Worm (Caenorhabditis elegans): ENCODE measurements around the gene lro-1.

The lro-1 gene

DNA sequence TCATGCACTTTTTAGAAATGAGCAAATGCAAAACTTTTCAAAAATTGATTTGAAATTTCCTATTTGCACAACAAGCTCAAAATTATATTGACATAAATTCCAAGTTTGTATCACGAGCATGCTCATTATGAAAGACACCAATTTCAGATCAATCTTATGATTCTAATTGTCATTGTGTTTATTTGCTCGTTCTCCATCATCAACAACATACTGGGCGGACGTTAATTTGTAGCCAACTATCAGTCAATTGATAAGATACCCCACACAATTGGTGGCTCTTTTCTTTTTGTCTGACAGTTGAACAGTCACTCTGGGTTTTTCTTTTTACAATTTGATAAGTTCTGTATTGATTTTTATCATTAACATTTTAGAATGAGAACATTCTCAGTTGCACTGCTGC lies at the start of gene lro-1:
TSS of gene lro-1 (plus strand) at position 372 of the 400 bp plus-strand sequence.
- no peak for TF ChIP-seq unc-62 (GFP tag; optimal IDR thresholded peaks at IDR 0.05)

DNA sequence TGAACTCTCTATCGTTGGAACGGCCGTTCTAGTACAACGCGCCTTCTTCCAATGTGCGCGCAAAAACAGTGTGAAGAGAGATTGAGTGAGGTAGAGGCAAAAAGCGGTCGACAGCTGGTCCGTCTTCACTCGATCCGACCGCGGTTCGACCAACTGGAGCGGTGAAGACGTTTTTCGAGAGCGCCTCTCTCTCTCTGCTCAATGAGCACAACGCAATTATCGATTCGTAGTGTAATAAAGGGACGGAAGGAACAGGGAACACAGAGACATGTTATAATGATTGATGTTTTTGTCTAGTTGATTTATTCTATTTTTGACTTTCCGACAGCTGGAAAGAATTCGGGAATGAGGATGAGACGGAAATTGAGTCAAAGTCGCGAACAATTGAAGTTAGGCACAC lies 47.0 kb upstream of the lro-1 start:
- no peak for TF ChIP-seq unc-62 (GFP tag; optimal IDR thresholded peaks at IDR 0.05)

DNA sequence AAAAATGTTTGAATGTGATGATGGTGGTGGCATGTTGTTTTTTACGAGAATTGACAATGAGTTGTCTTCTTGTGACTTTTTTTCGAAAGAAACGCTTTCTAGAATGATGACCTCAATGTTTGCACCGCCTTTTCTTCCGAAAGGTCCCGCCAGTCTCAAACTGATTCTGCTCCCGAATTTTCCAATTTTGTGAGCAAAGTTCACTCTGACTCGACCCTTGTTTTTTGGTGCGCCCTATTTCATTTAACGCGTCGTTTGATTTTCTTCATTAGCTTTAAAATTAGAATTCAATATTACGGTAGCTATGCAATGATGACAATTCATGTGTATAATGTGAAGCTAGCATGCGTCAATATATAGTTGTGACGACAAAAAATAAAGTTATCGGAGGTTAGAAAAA lies 41.2 kb upstream of the lro-1 start, which contains the start of gene lite-1:
TSS of gene lite-1 (minus strand) at position 101 of the 400 bp plus-strand sequence.
- TF ChIP-seq unc-62 (GFP tag; optimal IDR thresholded peaks at IDR 0.05): no peak

DNA sequence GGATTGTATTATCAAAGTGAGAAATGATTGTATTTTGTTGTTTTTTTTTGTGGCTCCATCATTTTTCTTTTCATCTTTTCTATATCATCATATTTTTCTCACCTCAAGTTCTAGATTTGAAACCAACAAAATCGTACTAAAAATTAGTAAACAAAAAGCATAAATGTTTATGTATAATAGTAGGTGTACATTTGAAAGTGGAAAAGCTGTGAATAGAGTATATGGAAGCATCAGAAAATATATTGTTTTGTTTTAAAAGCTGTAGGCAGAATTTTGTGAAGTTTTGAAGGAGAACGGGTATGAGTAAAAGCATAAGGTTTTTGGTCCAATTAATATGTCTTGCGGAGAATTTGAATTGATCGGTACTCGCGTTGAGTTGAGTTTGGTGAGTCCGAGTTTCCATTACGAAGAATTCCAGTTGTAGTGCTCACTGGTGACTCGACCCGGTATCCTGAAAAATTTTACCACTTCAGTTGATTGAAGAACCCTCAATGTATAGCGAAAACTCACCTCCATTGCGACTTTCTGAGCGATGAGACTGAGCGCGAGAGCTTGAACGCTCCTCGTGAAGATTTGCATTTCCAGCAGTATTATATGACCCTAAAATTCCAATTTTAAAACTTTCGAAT lies 38.8 kb upstream of the lro-1 start, which contains the start of gene C14F11.4:
TSS of gene C14F11.4 (minus strand) at position 51 of the 629 bp plus-strand sequence.
- TF ChIP-seq unc-62 (GFP tag; optimal IDR thresholded peaks at IDR 0.05): no peak

DNA sequence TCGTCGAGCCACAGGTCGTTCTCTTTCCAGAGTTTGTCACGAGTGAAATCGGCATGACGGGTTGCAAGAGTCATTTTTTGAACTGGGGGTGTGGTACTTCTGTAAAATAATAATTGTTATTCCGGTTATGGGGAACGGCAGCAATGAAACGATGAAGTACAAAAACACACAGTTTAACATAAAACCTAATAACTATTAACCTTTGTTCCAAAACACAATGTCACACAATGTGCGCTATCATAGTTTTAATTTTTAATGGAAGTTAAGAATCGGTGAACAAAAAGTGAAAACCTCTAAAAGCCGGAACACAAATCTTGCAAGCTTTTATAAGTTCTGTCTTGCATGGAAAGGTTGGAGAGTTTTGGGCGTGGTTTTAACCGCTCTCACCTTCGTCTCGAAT lies 36.4 kb upstream of the lro-1 start, which contains the start of gene hsp-43:
TSS of gene hsp-43 (minus strand) at position 101 of the 400 bp plus-strand sequence.
- TF ChIP-seq unc-62 (GFP tag; optimal IDR thresholded peaks at IDR 0.05): no peak

DNA sequence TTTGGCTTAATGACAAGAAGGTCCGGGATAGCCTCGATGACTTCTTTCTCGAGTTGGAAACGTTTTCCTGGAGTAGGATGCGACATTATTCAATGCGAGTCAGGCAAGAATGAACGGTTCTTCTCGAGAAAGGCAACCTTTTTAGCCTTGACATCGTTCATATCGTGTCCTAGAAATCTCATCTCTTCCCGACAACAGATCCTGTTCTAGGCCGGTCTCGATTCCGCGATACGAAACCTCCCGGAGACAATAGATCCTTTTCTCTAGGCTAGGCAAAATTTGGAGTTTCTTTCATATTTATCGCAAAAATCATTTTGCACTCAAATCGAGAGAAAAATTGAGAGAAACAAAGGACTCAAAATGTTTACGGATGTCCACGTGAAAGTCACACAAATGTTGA lies 32.9 kb upstream of the lro-1 start, which contains the start of gene rml-3:
TSS of gene rml-3 (minus strand) at position 93 of the 400 bp plus-strand sequence.
- no peak for TF ChIP-seq unc-62 (GFP tag; optimal IDR thresholded peaks at IDR 0.05)

DNA sequence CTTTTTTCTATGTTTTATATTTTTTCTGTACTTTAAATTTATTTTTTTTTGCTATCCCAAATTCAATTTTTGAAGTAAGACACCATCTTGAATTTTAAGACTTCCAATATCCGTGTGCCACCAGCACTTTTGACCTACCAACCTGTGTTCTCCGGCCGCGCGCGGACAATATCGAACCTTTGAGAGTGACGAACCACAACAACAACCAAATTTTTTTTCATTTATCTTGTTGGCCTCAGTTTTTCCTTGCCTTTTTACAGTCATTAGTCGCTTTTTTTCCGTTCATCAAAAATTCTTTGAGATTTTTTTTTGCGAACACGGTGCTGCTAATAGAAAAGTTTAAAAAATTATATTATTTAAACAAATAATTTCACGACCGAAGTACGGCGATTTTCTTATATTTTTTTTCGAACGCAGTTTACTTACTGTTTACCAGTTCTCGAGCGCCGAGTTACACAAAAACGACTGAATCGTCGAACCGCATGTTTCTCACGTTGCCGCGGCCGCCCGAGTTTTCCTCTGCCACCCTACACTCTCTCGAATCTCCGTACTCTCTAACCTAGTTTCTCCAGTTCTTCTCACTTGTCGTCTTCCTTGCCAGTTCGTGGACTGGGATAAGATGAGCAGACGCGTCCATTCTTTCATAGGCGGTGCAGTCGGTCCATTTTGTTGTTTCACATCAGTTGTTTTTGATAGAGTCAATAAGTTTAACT lies 31.8 kb upstream of the lro-1 start:
- TF ChIP-seq unc-62 (GFP tag; optimal IDR thresholded peaks at IDR 0.05): no peak

DNA sequence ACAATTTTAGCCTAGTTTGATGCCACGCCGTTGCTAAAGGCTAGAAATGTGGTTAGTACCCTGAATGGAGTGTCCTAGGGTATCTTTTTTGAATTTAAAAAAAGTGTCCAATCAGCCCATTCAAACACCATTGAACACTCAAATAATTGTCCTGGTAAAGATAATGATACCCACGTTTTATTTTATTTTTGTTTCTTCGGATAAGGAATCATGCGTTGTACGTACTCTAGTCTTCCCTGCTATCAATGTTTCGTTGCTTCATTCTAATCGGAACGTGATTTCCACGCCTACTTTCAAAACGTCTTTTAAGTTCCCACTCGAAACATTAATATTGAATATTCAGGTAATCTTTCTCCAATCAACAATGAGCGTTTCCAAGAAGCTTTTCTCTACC lies 31.3 kb upstream of the lro-1 start, which contains the start of gene got-2.2:
TSS of gene got-2.2 (plus strand) at position 344 of the 394 bp plus-strand sequence.
- TF ChIP-seq unc-62 (GFP tag; optimal IDR thresholded peaks at IDR 0.05): no peak

DNA sequence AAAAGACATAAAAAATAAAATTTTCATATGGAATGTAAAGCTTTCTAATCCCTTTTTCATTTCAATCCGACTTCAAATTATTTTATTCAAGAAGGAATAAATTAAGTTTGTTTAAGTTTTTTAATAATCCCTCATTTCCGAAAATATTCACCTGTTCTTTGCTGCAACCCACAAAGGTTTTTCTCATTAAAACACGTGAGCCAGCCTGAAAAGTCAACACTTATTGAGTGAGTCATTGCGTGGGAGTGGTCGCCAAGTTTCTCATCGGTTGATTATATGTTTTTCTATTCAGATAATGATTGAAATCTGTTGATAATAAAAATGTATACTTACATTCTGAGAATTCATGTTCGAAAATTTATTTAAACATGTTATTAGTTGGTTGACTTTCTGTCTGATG lies 26.4 kb upstream of the lro-1 start:
- no peak for TF ChIP-seq unc-62 (GFP tag; optimal IDR thresholded peaks at IDR 0.05)

DNA sequence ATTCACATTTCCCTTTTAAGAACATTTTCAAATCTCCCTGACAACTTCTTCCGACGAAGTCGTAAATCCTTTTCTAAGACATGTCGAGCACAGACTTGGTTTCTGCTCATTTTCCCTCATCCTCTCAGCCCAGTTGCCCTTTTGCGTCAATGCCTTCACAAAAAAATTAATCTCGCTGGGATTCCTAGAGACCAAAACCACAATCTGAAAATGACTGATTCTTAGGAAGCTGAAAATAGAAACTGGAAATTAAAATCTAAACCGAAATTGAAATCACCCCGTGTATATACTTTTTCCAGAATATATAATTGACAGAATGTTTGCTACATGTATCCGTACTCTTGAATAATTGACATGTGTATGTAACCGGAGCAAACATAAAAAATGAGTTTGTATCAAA lies 24.9 kb upstream of the lro-1 start:
- TF ChIP-seq unc-62 (GFP tag; optimal IDR thresholded peaks at IDR 0.05): no peak

DNA sequence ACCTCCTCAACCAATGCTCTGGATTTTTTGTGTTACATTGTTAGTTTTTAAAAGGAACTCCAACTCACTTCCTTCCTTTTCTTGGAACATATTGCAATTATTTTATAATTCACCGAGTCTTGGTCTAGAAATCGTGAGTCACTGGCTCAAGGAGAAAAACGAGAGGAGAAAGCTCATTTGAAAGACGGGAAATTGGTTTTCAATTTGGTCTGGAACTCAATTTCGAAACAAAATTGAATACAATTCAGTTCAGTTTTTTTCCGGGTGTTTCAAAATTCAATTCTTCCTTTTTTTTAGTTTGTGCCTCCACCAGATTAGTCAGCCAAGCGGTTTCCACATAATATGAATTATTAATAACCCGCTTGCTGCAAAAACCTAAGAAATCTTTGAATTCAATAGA lies 24.0 kb upstream of the lro-1 start:
- TF ChIP-seq unc-62 (GFP tag; optimal IDR thresholded peaks at IDR 0.05): no peak

DNA sequence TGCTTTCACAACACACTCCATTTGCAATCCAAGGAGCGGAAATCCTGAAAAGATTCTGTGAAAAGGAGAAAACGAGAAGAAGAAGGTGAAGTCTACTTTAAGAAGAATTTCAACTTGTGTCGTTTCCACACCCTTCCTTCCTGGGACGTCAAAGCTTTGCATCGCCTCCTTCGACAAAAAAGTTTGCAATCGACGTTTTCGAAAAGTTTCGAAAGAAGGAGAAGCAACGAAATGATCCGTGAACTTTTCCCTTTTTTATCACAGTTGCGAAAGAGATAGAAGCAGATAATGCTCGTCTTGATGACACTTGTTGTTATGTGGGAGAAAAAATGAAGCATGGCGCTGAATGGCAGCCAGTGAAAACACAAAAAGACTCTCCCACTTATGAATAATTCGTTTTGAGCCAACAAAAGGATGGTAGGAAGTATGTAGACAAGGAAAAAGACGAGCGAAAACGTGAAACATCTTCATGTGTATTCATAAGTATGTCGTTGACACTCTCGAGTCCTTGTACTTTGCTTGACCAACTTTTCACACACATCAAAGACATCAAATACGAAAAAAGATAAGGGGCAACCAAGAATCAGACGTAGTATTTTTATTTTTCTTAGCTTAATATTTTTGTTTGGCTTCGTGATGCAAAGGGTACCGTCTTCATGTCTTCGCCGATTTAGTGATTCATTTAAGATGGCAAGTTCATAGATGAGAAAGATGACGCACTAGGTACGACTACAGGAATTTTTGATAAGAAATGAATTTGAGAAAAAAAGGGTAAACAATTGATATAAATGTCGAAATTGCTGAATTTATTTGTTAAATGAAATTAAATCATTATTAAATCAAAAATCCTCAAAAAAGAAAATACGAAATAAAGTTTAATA lies 22.9 kb upstream of the lro-1 start:
- TF ChIP-seq unc-62 (GFP tag; optimal IDR thresholded peaks at IDR 0.05): no peak

DNA sequence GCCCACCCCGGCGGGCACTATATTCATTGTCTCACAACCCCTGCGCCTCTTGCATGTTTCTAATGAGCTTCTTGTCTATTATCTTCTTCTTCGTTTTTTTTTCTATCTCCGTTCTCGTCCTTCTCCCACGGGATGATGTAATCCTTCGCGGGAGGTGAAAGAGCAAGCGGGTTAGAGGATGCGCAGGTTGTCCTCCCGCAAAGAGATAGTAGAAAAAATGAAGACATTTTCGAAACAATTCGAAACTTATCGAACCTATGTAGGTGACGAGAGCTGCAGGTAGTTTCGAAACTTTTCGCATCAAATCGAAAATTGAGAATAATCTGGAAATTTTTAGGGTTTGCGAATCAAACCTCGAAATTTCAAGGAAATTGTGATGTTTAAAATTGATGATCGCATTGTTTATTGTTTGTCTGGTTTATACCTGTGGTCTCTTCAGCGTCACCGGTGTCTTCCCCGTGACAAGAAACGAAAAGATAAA lies 21.6 kb upstream of the lro-1 start:
- TF ChIP-seq unc-62 (GFP tag; optimal IDR thresholded peaks at IDR 0.05): no peak

DNA sequence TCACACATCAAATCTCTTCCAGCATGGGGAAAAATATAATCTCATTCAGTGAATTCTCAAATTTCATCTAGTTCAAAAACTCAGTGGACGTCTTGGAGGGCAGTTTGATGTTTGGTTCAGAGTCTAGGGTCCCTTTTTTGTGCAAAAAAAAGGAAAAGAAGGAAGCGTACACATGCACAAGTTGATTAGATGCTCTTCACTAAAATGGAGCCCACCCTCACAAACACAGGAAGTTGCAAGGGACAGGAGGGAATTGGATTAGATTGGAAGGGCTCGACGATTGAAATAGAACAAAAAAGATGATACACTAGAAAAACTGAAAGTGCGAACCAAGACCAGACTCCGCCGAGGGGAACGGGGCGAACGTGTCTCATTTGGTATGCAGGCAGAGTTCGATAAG lies 21.0 kb upstream of the lro-1 start:
- no peak for TF ChIP-seq unc-62 (GFP tag; optimal IDR thresholded peaks at IDR 0.05)

DNA sequence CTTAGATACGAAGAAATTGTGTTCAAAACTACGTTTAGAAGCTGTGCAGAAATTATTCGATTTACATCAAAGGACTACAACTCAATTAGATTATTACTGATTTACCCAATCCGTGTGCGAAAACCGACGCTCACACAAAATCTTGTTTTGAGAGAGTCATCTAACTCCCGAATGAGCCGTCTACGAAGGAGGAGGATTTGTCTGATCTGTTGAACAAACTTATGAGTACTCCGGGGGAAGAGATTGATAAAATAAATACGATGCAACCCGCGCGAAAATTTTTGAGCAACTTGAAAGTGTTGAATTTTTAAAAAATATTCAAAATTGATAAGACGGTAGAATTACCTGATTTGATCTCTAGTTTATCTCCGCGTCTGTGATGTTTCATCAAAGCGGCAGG lies 20.6 kb upstream of the lro-1 start:
- TF ChIP-seq unc-62 (GFP tag; optimal IDR thresholded peaks at IDR 0.05): no peak

Measured in whole organism, dauer.